Worm (Caenorhabditis elegans): Measurements from ENCODE around the gene E03H12.4.

The E03H12.4 gene

DNA sequence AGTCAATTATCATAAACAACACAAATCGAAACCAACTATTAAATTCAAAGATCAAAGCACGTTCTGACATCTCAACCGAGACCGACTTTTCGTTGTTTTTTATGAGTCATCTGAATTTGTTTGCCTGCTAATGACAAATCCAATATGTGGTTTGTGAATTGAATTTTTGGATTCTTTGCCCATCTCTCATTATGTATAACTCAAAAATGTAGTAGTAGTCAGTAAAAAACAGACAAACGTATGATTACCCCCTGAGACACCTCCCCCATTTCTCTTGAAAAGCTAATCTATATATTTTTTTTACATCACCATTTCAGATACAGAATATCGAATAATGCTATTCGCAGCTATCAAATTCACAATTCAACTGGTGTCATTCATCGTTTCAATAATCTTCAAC, 36.6 kb upstream of the E03H12.4 start, which contains the start of gene str-169:
TSS of gene str-169 (plus strand) at position 301 of the 400 bp plus-strand sequence.
- no peak for TF ChIP-seq zip-5 (tag; optimal IDR thresholded peaks at IDR 0.05)
- TF ChIP-seq sox-4 (tag; optimal IDR thresholded peaks at IDR 0.05), result no peak

DNA sequence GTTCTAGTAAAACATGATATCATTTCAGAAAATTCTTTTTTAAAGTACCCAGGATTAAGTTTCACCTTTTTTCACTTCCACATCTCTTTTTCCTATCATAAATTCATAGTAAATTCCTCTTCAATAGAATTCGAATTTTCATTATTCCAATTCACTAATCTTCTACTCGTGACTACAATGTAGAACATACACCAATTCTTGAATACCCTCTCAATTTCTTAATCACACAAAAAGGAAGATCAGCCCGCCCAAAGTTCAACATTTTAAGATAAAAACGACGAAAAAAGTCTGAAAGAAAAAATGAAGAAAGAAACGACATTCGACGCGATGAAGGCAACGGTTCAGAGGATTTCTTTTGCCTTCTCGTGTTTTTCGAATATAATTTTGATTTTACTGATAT, 28.5 kb upstream of the E03H12.4 start, which contains the start of gene str-163:
TSS of gene str-163 (plus strand) at position 301 of the 400 bp plus-strand sequence.
- TF ChIP-seq dve-1 (tag; optimal IDR thresholded peaks at IDR 0.05) (no peak), ceh-30 (tag; optimal IDR thresholded peaks at IDR 0.05) (no peak), hlh-8 (tag; optimal IDR thresholded peaks at IDR 0.05) (no peak), unc-86 (tag; optimal IDR thresholded peaks at IDR 0.05) (no peak), K09A11.1 (tag; optimal IDR thresholded peaks at IDR 0.05; ENCODE audit: insufficient read depth) (no peak), sox-2 (GFP tag; IDR thresholded peaks at IDR 0.05) (no peak), ttx-3 (tag; optimal IDR thresholded peaks at IDR 0.05) (no peak), gmeb-2 (tag; optimal IDR thresholded peaks at IDR 0.05) (no peak), hlh-15 (tag; optimal IDR thresholded peaks at IDR 0.05) (no peak), ceh-48 (tag; optimal IDR thresholded peaks at IDR 0.05) (no peak), zip-5 (tag; optimal IDR thresholded peaks at IDR 0.05) (no peak), ama-1 (optimal IDR thresholded peaks at IDR 0.05) (no peak), ceh-31 (tag; optimal IDR thresholded peaks at IDR 0.05) (no peak), ceh-9 (tag; optimal IDR thresholded peaks at IDR 0.05) (no peak), C38D4.7 (GFP tag; optimal IDR thresholded peaks at IDR 0.05) (no peak), ceh-24 (tag; optimal IDR thresholded peaks at IDR 0.05) (no peak), ceh-22 (tag; optimal IDR thresholded peaks at IDR 0.05) (no peak)

DNA sequence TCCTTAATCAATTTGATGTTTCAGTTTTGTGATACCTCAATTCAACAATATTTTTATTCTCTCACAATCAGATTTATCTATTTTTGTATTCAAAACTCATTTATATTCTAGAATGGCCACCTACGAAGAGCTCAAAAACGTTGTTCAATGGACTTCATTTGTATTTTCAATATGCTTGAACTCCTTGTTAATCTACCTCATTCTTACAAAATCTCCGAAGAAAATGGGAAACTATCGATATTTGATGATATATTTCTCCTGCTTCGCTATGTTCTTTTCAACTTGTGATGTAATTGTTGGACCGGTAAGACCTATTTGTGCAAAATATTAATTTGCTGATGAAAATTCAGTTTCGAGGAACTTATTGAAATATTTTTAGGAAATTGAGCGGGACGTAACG, 21.8 kb upstream of the E03H12.4 start, which contains the start of gene str-164:
TSS of gene str-164 (plus strand) at position 113 of the 400 bp plus-strand sequence.
- TF ChIP-seq rnt-1 (tag; optimal IDR thresholded peaks at IDR 0.05) (no peak), ceh-30 (tag; optimal IDR thresholded peaks at IDR 0.05) (no peak), K02D7.2 (tag; optimal IDR thresholded peaks at IDR 0.05) (no peak), nhr-232 (tag; optimal IDR thresholded peaks at IDR 0.05) (no peak), T23F11.4 (GFP tag; optimal IDR thresholded peaks at IDR 0.05) (no peak)

DNA sequence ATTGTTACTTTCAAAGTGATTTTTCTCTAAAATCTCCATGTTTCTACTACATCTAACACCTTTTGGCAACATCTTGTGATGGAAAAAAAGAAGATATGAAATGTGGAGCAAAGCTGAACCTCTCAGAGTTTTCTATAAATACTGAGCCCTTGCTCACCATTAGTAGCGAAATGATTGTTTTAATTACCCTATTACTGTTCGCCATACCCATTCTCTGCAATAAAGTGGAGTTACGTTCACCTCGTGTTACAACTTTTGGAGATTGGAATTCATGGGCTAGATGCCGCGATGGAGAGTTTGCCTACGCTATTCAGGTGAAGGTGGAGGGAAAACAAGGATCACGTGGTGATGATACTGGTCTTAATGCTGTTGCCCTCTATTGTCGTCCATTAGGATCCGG, 18.6 kb upstream of the E03H12.4 start, which contains the start of gene txt-3:
TSS of gene txt-3 (plus strand) at position 125 of the 400 bp plus-strand sequence.
- TF ChIP-seq sox-2 (GFP tag; IDR thresholded peaks at IDR 0.05) (no peak), hlh-13 (GFP tag; optimal IDR thresholded peaks at IDR 0.05) (no peak)

DNA sequence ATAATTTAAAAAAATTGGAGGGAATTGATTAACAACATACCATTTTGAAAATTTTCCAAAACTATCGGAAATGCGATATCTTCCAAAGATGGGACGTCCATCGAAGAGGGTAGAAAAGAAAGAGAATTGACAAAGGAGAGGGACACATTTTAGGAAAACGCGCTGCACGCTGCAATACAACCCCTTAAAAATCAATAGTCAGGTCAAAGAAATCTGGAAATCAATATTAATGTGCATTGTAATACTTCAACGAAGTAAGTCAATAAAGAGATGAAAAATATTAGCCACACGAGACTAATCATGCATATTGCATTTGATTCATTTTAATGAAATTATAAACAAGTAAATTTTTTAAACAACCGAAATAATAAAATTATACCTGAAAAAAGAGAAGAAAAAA, 13.0 kb upstream of the E03H12.4 start, which contains the start of gene Y9C9A.13:
TSS of gene Y9C9A.13 (minus strand) at position 101 of the 400 bp plus-strand sequence.
- TF ChIP-seq K09A11.1 (tag; optimal IDR thresholded peaks at IDR 0.05; ENCODE audit: insufficient read depth) (no peak), ceh-14 (tag; optimal IDR thresholded peaks at IDR 0.05) (no peak), sox-4 (tag; optimal IDR thresholded peaks at IDR 0.05) (no peak), nfya-1 (tag; optimal IDR thresholded peaks at IDR 0.05) (no peak), pha-4 (tag; optimal IDR thresholded peaks at IDR 0.05) (no peak), ahr-1 (tag; optimal IDR thresholded peaks at IDR 0.05) (no peak), che-1 (tag; optimal IDR thresholded peaks at IDR 0.05) (no peak)

DNA sequence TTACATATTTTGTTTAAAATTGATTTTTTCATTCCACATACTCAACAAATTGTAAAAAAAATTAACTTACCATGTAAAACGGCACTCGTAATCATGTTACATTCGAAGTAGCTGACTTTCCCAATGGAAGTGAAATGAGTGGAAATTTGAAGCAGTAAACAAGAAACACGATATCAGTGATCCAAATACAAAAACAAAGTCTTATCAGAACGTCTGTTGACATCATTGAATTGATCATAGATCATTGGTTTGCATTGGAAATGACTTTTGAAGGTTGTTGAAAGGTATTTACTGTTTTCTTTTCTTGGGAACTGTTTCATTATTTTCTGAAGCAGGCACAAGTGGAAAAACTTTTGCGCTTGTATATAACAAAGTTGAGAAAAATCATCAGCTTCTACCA, 6.4 kb upstream of the E03H12.4 start, which contains the start of gene Y9C9A.16:
TSS of gene Y9C9A.16 (minus strand) at position 131 of the 400 bp plus-strand sequence.
- no peak for TF ChIP-seq unc-42 (tag; optimal IDR thresholded peaks at IDR 0.05)
- TF ChIP-seq ceh-19 (GFP tag; optimal IDR thresholded peaks at IDR 0.05), result no peak
- no peak for TF ChIP-seq hlh-13 (GFP tag; optimal IDR thresholded peaks at IDR 0.05)
- no peak for TF ChIP-seq nhr-11 (tag; optimal IDR thresholded peaks at IDR 0.05)
- no peak for TF ChIP-seq ama-1 (optimal IDR thresholded peaks at IDR 0.05)
- no peak for TF ChIP-seq hlh-6 (tag; optimal IDR thresholded peaks at IDR 0.05)
- no peak for TF ChIP-seq fax-1 (tag; optimal IDR thresholded peaks at IDR 0.05)
- no peak for TF ChIP-seq ahr-1 (tag; optimal IDR thresholded peaks at IDR 0.05)
- no peak for TF ChIP-seq hlh-8 (tag; optimal IDR thresholded peaks at IDR 0.05)
- no peak for TF ChIP-seq hlh-30 (tag; optimal IDR thresholded peaks at IDR 0.05; ENCODE audit: insufficient read depth)
- no peak for TF ChIP-seq F13H6.1 (tag; optimal IDR thresholded peaks at IDR 0.05)
- TF ChIP-seq fkh-6 (tag; optimal IDR thresholded peaks at IDR 0.05), result no peak
- TF ChIP-seq ztf-16 (tag; optimal IDR thresholded peaks at IDR 0.05), result no peak
- TF ChIP-seq Y22D7AL.16 (tag; optimal IDR thresholded peaks at IDR 0.05), result no peak

Data from whole organism, late embryonic.